Worm (Caenorhabditis elegans): Measurements from ENCODE around the gene tdc-1.

tdc-1 gene

ce11 chrII:8314768-8315167 lies 44.4 kb downstream of the tdc-1 start:
- TF ChIP-seq tbx-2 (tag; optimal IDR thresholded peaks at IDR 0.05) (no peak), nhr-43 (tag; optimal IDR thresholded peaks at IDR 0.05; ENCODE audit: poor library complexity, severe bottlenecking) (no peak), nhr-67 (tag; optimal IDR thresholded peaks at IDR 0.05) (no peak), elt-1 (tag; optimal IDR thresholded peaks at IDR 0.05) (no peak), nhr-12 (tag; optimal IDR thresholded peaks at IDR 0.05) (no peak), ceh-28 (tag; optimal IDR thresholded peaks at IDR 0.05) (no peak), elt-2 (tag; optimal IDR thresholded peaks at IDR 0.05) (no peak), lsy-12 (tag; optimal IDR thresholded peaks at IDR 0.05) (no peak), nhr-76 (tag; optimal IDR thresholded peaks at IDR 0.05) (no peak), R02D3.7 (tag; optimal IDR thresholded peaks at IDR 0.05) (no peak), fos-1 (tag; optimal IDR thresholded peaks at IDR 0.05) (no peak), nhr-11 (tag; optimal IDR thresholded peaks at IDR 0.05) (no peak), snpc-4 (tag; optimal IDR thresholded peaks at IDR 0.05) (no peak), pha-4 (tag; optimal IDR thresholded peaks at IDR 0.05) (no peak), mml-1 (tag; optimal IDR thresholded peaks at IDR 0.05) (no peak)

DNA sequence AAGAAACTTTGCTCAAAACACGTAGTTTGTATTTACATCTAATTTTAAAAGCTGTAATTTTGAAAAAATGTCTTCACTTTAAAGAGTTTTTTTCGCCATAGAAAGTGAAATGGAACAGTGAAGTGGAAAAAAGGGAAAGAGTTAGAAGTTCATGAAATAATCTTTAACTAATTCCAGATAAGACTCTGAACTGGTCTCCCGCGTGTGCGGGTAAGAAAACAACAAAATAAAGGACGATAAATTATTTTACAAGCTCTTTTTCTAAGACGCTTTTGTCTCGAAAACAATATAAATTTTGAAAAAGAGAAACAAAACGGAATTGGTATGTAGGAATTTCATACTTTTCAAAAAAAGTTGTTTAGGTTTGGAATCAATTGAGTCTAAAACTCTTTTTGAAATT lies 46.3 kb downstream of the tdc-1 start:
- no peak for TF ChIP-seq lin-39 (tag; optimal IDR thresholded peaks at IDR 0.05)
- no peak for TF ChIP-seq unc-62 (GFP tag; optimal IDR thresholded peaks at IDR 0.05)
- TF ChIP-seq sea-2 (GFP tag; optimal IDR thresholded peaks at IDR 0.05): no peak
- TF ChIP-seq ZK546.5 (tag; optimal IDR thresholded peaks at IDR 0.05): no peak
- no peak for TF ChIP-seq R02D3.7 (tag; optimal IDR thresholded peaks at IDR 0.05)
- no peak for TF ChIP-seq unc-39 (tag; optimal IDR thresholded peaks at IDR 0.05)
- no peak for TF ChIP-seq ama-1 (optimal IDR thresholded peaks at IDR 0.05)
- TF ChIP-seq snpc-4 (tag; optimal IDR thresholded peaks at IDR 0.05): no peak

- no peak for TF ChIP-seq nhr-23 (tag; optimal IDR thresholded peaks at IDR 0.05)
- no peak for TF ChIP-seq skn-1 (tag; optimal IDR thresholded peaks at IDR 0.05)
Measured at ce11 chrII:8321244-8321643, 50.8 kb downstream of the tdc-1 start, which contains the start of gene shw-1. TSS of gene shw-1 (minus strand) at chrII:8321471.
